Worm (Caenorhabditis elegans) whole organism, L2 larva: ENCODE measurements around the gene T15B7.14.

Experiments used
- elt-1 ChIP-seq: fragments of 150-350 bp; optimal IDR thresholded peaks from 2 replicates; lab custom pipeline; 2014; ENCODE audit warnings: missing biosample characterization, missing genetic modification characterization
- fos-1 ChIP-seq: fragments of 150-350 bp; optimal IDR thresholded peaks from 2 replicates; lab custom pipeline; 2014; ENCODE audit warnings: missing biosample characterization, missing genetic modification characterization
- gmeb-1 ChIP-seq: fragments of 150-350 bp; optimal IDR thresholded peaks from 2 replicates; lab custom pipeline; 2014; ENCODE audit warnings: missing biosample characterization, missing genetic modification characterization
- lin-13 ChIP-seq: fragments of 150-350 bp; optimal IDR thresholded peaks from 2 replicates; lab custom pipeline; 2014; ENCODE audit warnings: missing biosample characterization, missing genetic modification reagents, missing genetic modification characterization
- mdl-1 ChIP-seq, 2 experiments: fragments of 150-350 bp in 1 of 2; sonication (generic microtip) in 1 of 2; optimal IDR thresholded peaks; 2 replicates each; lab custom pipeline; 2017; ENCODE audit warnings: missing biosample characterization in 2 of 2, missing genetic modification characterization in 2 of 2
- nhr-12 ChIP-seq: fragments of 150-350 bp; optimal IDR thresholded peaks from 2 replicates; lab custom pipeline; 2014; ENCODE audit warnings: missing biosample characterization, missing genetic modification characterization
- nhr-25 ChIP-seq: fragments of 150-350 bp; sonication (generic microtip); optimal IDR thresholded peaks from 3 replicates; lab custom pipeline; 2014; ENCODE audit warnings: missing biosample characterization, missing genetic modification characterization
- sma-9 ChIP-seq, 2 experiments: fragments of 150-350 bp in 1 of 2; sonication (generic microtip) in 1 of 2; optimal IDR thresholded peaks; 2 replicates each; lab custom pipeline; 2014 to 2016; ENCODE audit warnings: missing genetic modification characterization in 2 of 2, mild to moderate bottlenecking in 1 of 2, missing biosample characterization in 1 of 2, missing compliant biosample characterization in 1 of 2, missing genetic modification reagents in 1 of 2, moderate library complexity in 1 of 2
- unc-62 ChIP-seq: fragments of 150-350 bp; optimal IDR thresholded peaks from 2 replicates; lab custom pipeline; 2014; ENCODE audit warnings: missing biosample characterization, missing genetic modification reagents, missing genetic modification characterization

ce11 chrV:6783044-6783625 is 52.0 kb downstream of the T15B7.14 start:
- no peak for TF ChIP-seq mdl-1 (tag; optimal IDR thresholded peaks at IDR 0.05; lab: Kevin White, UChicago)
- TF ChIP-seq fos-1 (tag; lab: Kevin White, UChicago): no peak
- no peak for TF ChIP-seq gmeb-1
- no peak for TF ChIP-seq nhr-25 (tag; lab: Kevin White, UChicago)
- TF ChIP-seq nhr-12: no peak
- no peak for TF ChIP-seq elt-1 (tag; lab: Kevin White, UChicago)
- TF ChIP-seq sma-9 (GFP tag; optimal IDR thresholded peaks at IDR 0.05; lab: Kevin White, UChicago): no peak
- no peak for TF ChIP-seq sma-9 (tag; optimal IDR thresholded peaks at IDR 0.05; lab: Kevin White, UChicago)
- no peak for TF ChIP-seq unc-62
- TF ChIP-seq lin-13: no peak
